Fruit fly (Drosophila melanogaster) whole organism, prepupa: ENCODE data around the gene Inx3.

ENCODE experiments used
- Blimp-1 ChIP-seq: fragments of 200-800 bp; sonication (Bioruptor generic); optimal IDR thresholded peaks from 3 replicates; lab custom pipeline; 2017; ENCODE audit warnings: missing biosample characterization, missing genetic modification characterization, mild to moderate bottlenecking, moderate library complexity, missing genetic modification reagents
- CG3919 ChIP-seq: fragments of 200-800 bp; sonication (Bioruptor generic); optimal IDR thresholded peaks from 3 replicates; lab custom pipeline; 2016; ENCODE audit warnings: missing biosample characterization, missing genetic modification characterization
- CG6276 ChIP-seq: fragments of 200-800 bp; sonication (Bioruptor generic); optimal IDR thresholded peaks from 2 replicates; lab custom pipeline; 2017; ENCODE audit warnings: missing biosample characterization, mild to moderate bottlenecking, missing genetic modification characterization
- fd85E ChIP-seq: fragments of 200-800 bp; sonication (Bioruptor generic); optimal IDR thresholded peaks from 3 replicates; lab custom pipeline; 2016; ENCODE audit warnings: missing biosample characterization, missing genetic modification characterization
- ss ChIP-seq, 2 experiments: fragments of 200-800 bp; sonication (Bioruptor generic); optimal IDR thresholded peaks; 2 replicates in 1 of 2; 3 replicates in 1 of 2; lab custom pipeline; 2017 to 2018; ENCODE audit warnings: mild to moderate bottlenecking in 2 of 2, missing biosample characterization in 2 of 2, missing genetic modification characterization in 2 of 2, moderate library complexity in 1 of 2

DNA sequence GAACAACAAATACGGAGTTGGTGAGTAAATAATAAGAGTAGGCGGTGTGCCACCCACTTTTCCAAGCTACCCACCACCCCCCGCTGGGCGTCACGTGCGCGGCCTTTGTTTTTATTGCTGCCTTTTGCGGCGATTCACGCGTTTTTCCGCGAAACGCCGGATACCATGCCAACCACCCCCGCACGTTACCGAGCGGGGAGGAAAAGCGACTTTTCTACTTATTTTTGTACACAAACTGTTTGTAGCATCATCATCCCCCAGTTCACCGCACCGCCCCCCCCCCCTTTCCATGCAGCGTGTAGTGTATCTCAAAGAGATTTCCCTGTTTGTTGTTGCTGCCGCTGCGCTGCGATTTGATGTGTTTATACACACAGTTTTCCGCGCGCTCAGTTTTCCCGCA lies 13.3 kb downstream of the Inx3 start:
- TF ChIP-seq Blimp-1: no peak
- TF ChIP-seq CG6276 (GFP tag; lab: Kevin White, UChicago): no peak
- no peak for TF ChIP-seq fd85E (GFP tag; lab: Kevin White, UChicago)
- TF ChIP-seq CG3919 (GFP tag; lab: Kevin White, UChicago): no peak
- TF ChIP-seq ss (GFP tag; optimal IDR thresholded peaks at IDR 0.05; lab: Kevin White, UChicago): no peak
